Fruit fly (Drosophila melanogaster): ENCODE data around the gene Glg1.

DNA sequence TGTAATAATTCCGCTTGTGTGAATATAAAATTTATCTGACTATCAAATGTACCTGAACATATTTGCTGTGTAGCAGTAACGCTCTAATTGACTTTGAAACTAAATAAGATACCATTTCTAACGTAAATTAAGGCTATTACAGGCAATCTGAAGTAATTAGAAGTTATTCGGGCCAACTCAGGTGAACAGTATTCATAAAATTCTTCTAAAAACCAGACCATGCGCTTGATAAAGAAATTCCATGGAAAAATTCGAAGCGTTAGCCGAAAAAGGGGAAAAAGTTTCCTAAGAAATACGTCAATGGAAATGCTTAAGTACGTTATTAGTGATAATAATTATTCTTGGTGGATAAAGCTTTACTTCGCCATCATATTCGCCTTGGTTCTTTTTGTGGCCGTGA lies 27.0 kb upstream of the Glg1 start, which contains the start of gene ppk5:
- TF ChIP-seq fd96Ca (GFP tag; IDR thresholded peaks at IDR 0.05): no peak
- TF ChIP-seq CG14655 (GFP tag; optimal IDR thresholded peaks at IDR 0.05): no peak
- TF ChIP-seq Pif1A (GFP tag; optimal IDR thresholded peaks at IDR 0.05): no peak
- no peak for TF ChIP-seq CG15710 (tag; optimal IDR thresholded peaks at IDR 0.05)
- no peak for TF ChIP-seq CG9948 (tag; optimal IDR thresholded peaks at IDR 0.05)
- no peak for TF ChIP-seq D1 (tag; optimal IDR thresholded peaks at IDR 0.05)
- no peak for TF ChIP-seq CG34367 (tag; optimal IDR thresholded peaks at IDR 0.05)
- TF ChIP-seq EcR (GFP tag; optimal IDR thresholded peaks at IDR 0.05): no peak
- no peak for TF ChIP-seq CG13204 (GFP tag; optimal IDR thresholded peaks at IDR 0.05)
- no peak for TF ChIP-seq CG8301 (tag; optimal IDR thresholded peaks at IDR 0.05)
- TF ChIP-seq CG4496 (GFP tag; IDR thresholded peaks at IDR 0.05): no peak
- TF ChIP-seq Ets98B (GFP tag; IDR thresholded peaks at IDR 0.05): no peak
- TF ChIP-seq CG17806 (tag; optimal IDR thresholded peaks at IDR 0.05): no peak

All from whole organism, pupa.